Fruit fly (Drosophila melanogaster): ENCODE data around the gene TP53INP.

Gene TP53INP

dm6 chr3L:4407743-4408142 is 1.0 kb downstream of the TP53INP start (continued):
- no peak for TF ChIP-seq dimm (GFP tag; IDR thresholded peaks at IDR 0.05)
- no peak for TF ChIP-seq Camta (GFP tag; optimal IDR thresholded peaks at IDR 0.05)
- peak; percentile 12 for TF ChIP-seq Med (GFP tag)
- TF ChIP-seq Awh (GFP tag; IDR thresholded peaks at IDR 0.05): no peak
- no peak for TF ChIP-seq NK7.1 (GFP tag; optimal IDR thresholded peaks at IDR 0.05)
- TF ChIP-seq TFAM (GFP tag; optimal IDR thresholded peaks at IDR 0.05): no peak
- no peak for TF ChIP-seq wdn (GFP tag; IDR thresholded peaks at IDR 0.05)
- TF ChIP-seq gcm2 (GFP tag; optimal IDR thresholded peaks at IDR 0.05): no peak
- no peak for TF ChIP-seq schlank (tag; optimal IDR thresholded peaks at IDR 0.05)
- no peak for TF ChIP-seq prd (optimal IDR thresholded peaks at IDR 0.05)
- peak; percentile 25; the same call in 1 of the 3 replicates for TF ChIP-seq prd (GFP tag; IDR thresholded peaks at IDR 0.05)
- no peak for TF ChIP-seq CG3726 (GFP tag; IDR thresholded peaks at IDR 0.05)
- no peak for TF ChIP-seq pb (GFP tag; optimal IDR thresholded peaks at IDR 0.05)
- no peak for TF ChIP-seq CG9215 (GFP tag; IDR thresholded peaks at IDR 0.05)
- no peak for TF ChIP-seq CG11696 (GFP tag; IDR thresholded peaks at IDR 0.05)
- TF ChIP-seq row (GFP tag; IDR thresholded peaks at IDR 0.05): peak; percentile 34; the same call in 1 of the 3 replicates
- no peak for TF ChIP-seq tio (GFP tag; optimal IDR thresholded peaks at IDR 0.05)
- no peak for TF ChIP-seq dati (GFP tag; IDR thresholded peaks at IDR 0.05)
- no peak for TF ChIP-seq Myb (GFP tag; optimal IDR thresholded peaks at IDR 0.05)
- no peak for TF ChIP-seq Bdp1 (GFP tag; optimal IDR thresholded peaks at IDR 0.05)
- TF ChIP-seq grn (GFP tag; optimal IDR thresholded peaks at IDR 0.05): peak; percentile 42
- TF ChIP-seq CG11398 (GFP tag; optimal IDR thresholded peaks at IDR 0.05): no peak
- TF ChIP-seq Ets65A (GFP tag): peak; percentile 70
- TF ChIP-seq CG17385 (GFP tag; optimal IDR thresholded peaks at IDR 0.05): no peak
- TF ChIP-seq Nf-YA (GFP tag; IDR thresholded peaks at IDR 0.05): no peak
- TF ChIP-seq sob (GFP tag; IDR thresholded peaks at IDR 0.05): no peak
- TF ChIP-seq Oli (tag; optimal IDR thresholded peaks at IDR 0.05): peak; percentile 16
- TF ChIP-seq Sin3A (optimal IDR thresholded peaks at IDR 0.05): no peak
- no peak for TF ChIP-seq CG8944 (GFP tag; optimal IDR thresholded peaks at IDR 0.05)
- TF ChIP-seq CG31224 (GFP tag; IDR thresholded peaks at IDR 0.05): no peak
- no peak for TF ChIP-seq amos (GFP tag; IDR thresholded peaks at IDR 0.05; ENCODE audit: partially characterized antibody)
- TF ChIP-seq CG7839 (tag; optimal IDR thresholded peaks at IDR 0.05): no peak
- no peak for TF ChIP-seq cas (GFP tag; IDR thresholded peaks at IDR 0.05)
- TF ChIP-seq vnd (GFP tag; IDR thresholded peaks at IDR 0.05; ENCODE audit: partially characterized antibody): no peak
- TF ChIP-seq Xbp1 (GFP tag; optimal IDR thresholded peaks at IDR 0.05): peak; percentile 10
- no peak for TF ChIP-seq trh (GFP tag; optimal IDR thresholded peaks at IDR 0.05)
- no peak for TF ChIP-seq Jarid2 (GFP tag; optimal IDR thresholded peaks at IDR 0.05)
- TF ChIP-seq CG18619 (GFP tag; optimal IDR thresholded peaks at IDR 0.05): no peak
- TF ChIP-seq Fer1 (GFP tag; optimal IDR thresholded peaks at IDR 0.05): no peak
- TF ChIP-seq dm (GFP tag; optimal IDR thresholded peaks at IDR 0.05): no peak
- TF ChIP-seq hbn (GFP tag; IDR thresholded peaks at IDR 0.05; ENCODE audit: partially characterized antibody): no peak
- no peak for TF ChIP-seq shn (GFP tag; optimal IDR thresholded peaks at IDR 0.05)
- no peak for TF ChIP-seq danr (GFP tag; IDR thresholded peaks at IDR 0.05)
- TF ChIP-seq Rx (GFP tag; IDR thresholded peaks at IDR 0.05): 0 out of 2 replicates have a peak, but pooled peaks have one; percentile 9
- TF ChIP-seq gro (GFP tag; optimal IDR thresholded peaks at IDR 0.05): no peak
- peak; percentile 27 for TF ChIP-seq unpg (GFP tag; optimal IDR thresholded peaks at IDR 0.05)
- no peak for TF ChIP-seq Abd-B (GFP tag; optimal IDR thresholded peaks at IDR 0.05)
- TF ChIP-seq rib (GFP tag; IDR thresholded peaks at IDR 0.05): no peak
- TF ChIP-seq Xrp1 (GFP tag; IDR thresholded peaks at IDR 0.05): no peak
- TF ChIP-seq gfzf (GFP tag; optimal IDR thresholded peaks at IDR 0.05): no peak
- no peak for TF ChIP-seq CG17361 (GFP tag; IDR thresholded peaks at IDR 0.05)
- no peak for TF ChIP-seq Dll (GFP tag; IDR thresholded peaks at IDR 0.05; ENCODE audit: partially characterized antibody)
- TF ChIP-seq Fer2 (tag; optimal IDR thresholded peaks at IDR 0.05): no peak
- no peak for TF ChIP-seq da (GFP tag; optimal IDR thresholded peaks at IDR 0.05)
